Worm (Caenorhabditis elegans): ENCODE data around the gene F15H10.10.

DNA sequence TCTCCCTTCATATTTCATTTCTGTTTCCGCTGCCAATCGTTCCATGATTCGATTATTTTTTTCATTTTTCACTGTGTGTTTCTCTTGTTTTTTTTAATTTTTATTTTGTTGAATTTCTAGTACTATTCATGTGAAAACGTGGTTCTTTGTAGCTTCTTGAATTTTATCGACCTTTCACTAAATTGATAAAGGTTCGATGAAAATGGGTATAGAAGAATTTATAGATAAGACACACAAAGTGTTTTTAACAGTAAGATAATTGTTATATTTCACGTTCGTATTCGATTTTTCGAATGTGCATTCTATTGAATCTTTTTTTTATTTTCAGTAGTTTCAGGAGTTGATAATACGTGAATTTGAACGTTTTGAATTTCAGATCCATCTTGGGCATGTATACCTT, 44.9 kb downstream of the F15H10.10 start, which contains the start of gene ugt-49:
- TF ChIP-seq lsy-2 (tag; optimal IDR thresholded peaks at IDR 0.05) (no peak), Y48G9A.11 (GFP tag; IDR thresholded peaks at IDR 0.05) (no peak), lin-39 (tag; optimal IDR thresholded peaks at IDR 0.05) (no peak), hif-1 (tag; optimal IDR thresholded peaks at IDR 0.05) (no peak), F10B5.3 (tag; optimal IDR thresholded peaks at IDR 0.05) (no peak), nhr-42 (GFP tag; IDR thresholded peaks at IDR 0.05) (no peak), jun-1 (tag; optimal IDR thresholded peaks at IDR 0.05) (no peak), ceh-20 (GFP tag; IDR thresholded peaks at IDR 0.05) (no peak), ces-1 (GFP tag; optimal IDR thresholded peaks at IDR 0.05) (no peak)
